Fruit fly (Drosophila melanogaster): Measurements from ENCODE around the gene ttm50.

DNA sequence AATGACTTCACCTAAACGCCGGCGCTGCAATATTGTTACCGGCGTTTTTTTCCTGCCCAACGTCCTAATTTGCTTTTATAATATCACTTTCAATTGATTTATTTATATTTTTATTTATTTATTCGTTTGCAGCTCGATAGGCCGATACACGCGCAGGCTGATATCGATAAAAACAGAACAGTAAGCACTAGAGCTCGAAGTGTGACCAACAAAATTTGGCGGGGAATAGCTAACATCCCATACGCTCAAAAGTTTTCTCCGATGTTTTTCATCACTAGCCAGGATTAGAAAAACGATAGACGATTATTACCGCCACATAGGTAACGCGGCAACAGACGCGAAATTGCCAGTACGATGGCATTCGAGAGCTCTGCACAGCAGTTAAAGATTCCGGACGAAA lies 18.2 kb downstream of the ttm50 start, which contains the start of the genes CG2685 and CG2694:
- TF ChIP-seq h (optimal IDR thresholded peaks at IDR 0.05) (no peak), Myc (optimal IDR thresholded peaks at IDR 0.05) (no peak), psq (optimal IDR thresholded peaks at IDR 0.05) (no peak), ttk (optimal IDR thresholded peaks at IDR 0.05) (no peak)

Data from Kc167 (cell line).